Worm (Caenorhabditis elegans) whole organism, L3 larva: ENCODE data around the gene bath-9.

Experiments
- R02D3.7 ChIP-seq: fragments of 150-350 bp; optimal IDR thresholded peaks from 2 replicates; lab custom pipeline; 2014; ENCODE audit warnings: missing biosample characterization, missing genetic modification characterization
- aly-2 ChIP-seq: fragments of 150-350 bp; optimal IDR thresholded peaks from 2 replicates; lab custom pipeline; 2014; ENCODE audit warnings: missing biosample characterization, missing genetic modification characterization
- ama-1 ChIP-seq: fragments of 150-350 bp; optimal IDR thresholded peaks from 2 replicates; lab custom pipeline; 2018
- fkh-10 ChIP-seq: sonication (generic microtip); optimal IDR thresholded peaks from 2 replicates; lab custom pipeline; 2017; ENCODE audit warnings: missing biosample characterization, missing genetic modification reagents, missing genetic modification characterization
- lin-15B ChIP-seq: fragments of 150-350 bp; optimal IDR thresholded peaks from 2 replicates; lab custom pipeline; 2014; ENCODE audit warnings: missing biosample characterization, missing genetic modification characterization
- nfya-1 ChIP-seq: sonication (generic microtip); optimal IDR thresholded peaks from 2 replicates; lab custom pipeline; 2017; ENCODE audit warnings: missing genetic modification characterization, mild to moderate bottlenecking, missing compliant biosample characterization, antibody characterized with exemption, moderate library complexity; ENCODE audit not compliant: insufficient read depth
- nhr-237 ChIP-seq: fragments of 150-350 bp; optimal IDR thresholded peaks from 2 replicates; lab custom pipeline; 2014; ENCODE audit warnings: missing biosample characterization, missing genetic modification characterization
- nhr-25 ChIP-seq: sonication (generic microtip); optimal IDR thresholded peaks from 2 replicates; lab custom pipeline; 2017; ENCODE audit warnings: missing biosample characterization, missing genetic modification characterization
- nhr-28 ChIP-seq: fragments of 150-350 bp; optimal IDR thresholded peaks from 2 replicates; lab custom pipeline; 2014; ENCODE audit warnings: missing biosample characterization, missing genetic modification characterization
- nhr-77 ChIP-seq: fragments of 150-350 bp; optimal IDR thresholded peaks from 2 replicates; lab custom pipeline; 2014; ENCODE audit warnings: missing biosample characterization, missing genetic modification characterization
- sea-2 ChIP-seq: fragments of 150-350 bp; sonication (generic microtip); optimal IDR thresholded peaks from 4 replicates; lab custom pipeline; 2014; ENCODE audit warnings: missing biosample characterization, missing genetic modification reagents, missing genetic modification characterization
- snpc-4 ChIP-seq: fragments of 150-350 bp; optimal IDR thresholded peaks from 2 replicates; lab custom pipeline; 2014; ENCODE audit warnings: missing biosample characterization, missing genetic modification characterization

ce11 chrII:3374779-3375178, 2.1 kb upstream of the bath-9 start, which contains the start of gene bath-10:
- TF ChIP-seq snpc-4 (tag; lab: Kevin White, UChicago) (no peak), sea-2 (GFP tag; lab: Kevin White, UChicago) (no peak), R02D3.7 (tag; lab: Kevin White, UChicago) (no peak), lin-15B (tag; lab: Kevin White, UChicago) (no peak), nhr-28 (tag; lab: Kevin White, UChicago) (no peak), aly-2 (tag; lab: Kevin White, UChicago) (no peak), nhr-77 (tag; lab: Kevin White, UChicago) (no peak), nhr-25 (tag; lab: Kevin White, UChicago) (no peak), ama-1 (no peak), fkh-10 (GFP tag; lab: Kevin White, UChicago) (no peak), nhr-237 (tag; lab: Kevin White, UChicago) (no peak), nfya-1 (tag; lab: Kevin White, UChicago) (no peak)
